Worm (Caenorhabditis elegans) whole organism, midembryonic: Measurements from ENCODE around the gene Y46G5A.14.

ENCODE experiments used
- T22C8.4 ChIP-seq: fragments of 200-800 bp; sonication (Bioruptor generic); IDR thresholded peaks from 2 replicates; pipeline ENCODE4 v1.3.6; 2022; ENCODE audit warnings: missing genetic modification characterization, missing compliant biosample characterization
- klf-2 ChIP-seq: fragments of 200-800 bp; sonication (Bioruptor generic); conservative IDR thresholded peaks from 2 replicates; pipeline ENCODE4 v1.3.6; 2022; ENCODE audit warnings: missing genetic modification reagents, missing genetic modification characterization, missing compliant biosample characterization
- med-1 ChIP-seq: sonication (generic microtip); optimal IDR thresholded peaks from 2 replicates; lab custom pipeline; 2017; ENCODE audit warnings: missing genetic modification characterization, mild to moderate bottlenecking, missing compliant biosample characterization, antibody characterized with exemption, missing genetic modification reagents; ENCODE audit not compliant: insufficient read depth
- ref-1 ChIP-seq: fragments of 200-800 bp; sonication (Bioruptor generic); conservative IDR thresholded peaks from 2 replicates; pipeline ENCODE4 v1.3.6; 2022; ENCODE audit warnings: missing genetic modification reagents, missing genetic modification characterization, missing compliant biosample characterization
- tab-1 ChIP-seq: fragments of 200-800 bp; sonication (Bioruptor generic); IDR thresholded peaks from 2 replicates; pipeline ENCODE4 v1.3.6; 2022; ENCODE audit warnings: missing genetic modification characterization, missing compliant biosample characterization
- ztf-29 ChIP-seq: fragments of 200-800 bp; sonication (Bioruptor generic); IDR thresholded peaks from 2 replicates; pipeline ENCODE4 v1.3.6; 2022; ENCODE audit warnings: missing genetic modification reagents, missing genetic modification characterization, missing compliant biosample characterization

- no peak for TF ChIP-seq ref-1 (GFP tag; lab: Robert Waterston, UW)
- TF ChIP-seq med-1 = no peak
- TF ChIP-seq klf-2 = no peak
- no peak for TF ChIP-seq tab-1 (GFP tag; lab: Robert Waterston, UW)
- TF ChIP-seq ztf-29 (GFP tag; lab: Robert Waterston, UW) = no peak
- no peak for TF ChIP-seq T22C8.4 (GFP tag; lab: Robert Waterston, UW)
Measured at ce11 chrII:12809725-12810124, 35.2 kb downstream of the Y46G5A.14 start.
